Fruit fly (Drosophila melanogaster) whole organism: ENCODE measurements around the gene slow.

Source experiments
- EcR ChIP-seq, 2 experiments: fragments of >200 bp; optimal IDR thresholded peaks; 2 replicates each; lab custom pipeline; 2017; ENCODE audit warnings: missing biosample characterization in 2 of 2, missing genetic modification characterization in 2 of 2, missing genetic modification reagents in 2 of 2
- psq ChIP-seq: fragments of >200 bp; optimal IDR thresholded peaks from 2 replicates; lab custom pipeline; 2017
- usp ChIP-seq: fragments of >200 bp; optimal IDR thresholded peaks from 2 replicates; lab custom pipeline; 2017; ENCODE audit warnings: missing biosample characterization, missing genetic modification characterization, mixed read lengths

- TF ChIP-seq EcR (GFP tag; optimal IDR thresholded peaks at IDR 0.05; lab: Kevin White, UChicago): no peak
- TF ChIP-seq psq (lab: Kevin White, UChicago): no peak
- no peak for TF ChIP-seq usp (GFP tag; lab: Kevin White, UChicago)
Observed at dm6 chr3L:4356986-4357385, 27.3 kb upstream of the slow start.
